Fruit fly (Drosophila melanogaster): ENCODE measurements around the gene Nlg1.

Nlg1 gene

dm6 chr3R:7643525-7643924, 14.5 kb upstream of the Nlg1 start (continued):
- no peak for TF ChIP-seq ems (GFP tag; optimal IDR thresholded peaks at IDR 0.05)
- peak; percentile 96 for TF ChIP-seq E2f2 (GFP tag; IDR thresholded peaks at IDR 0.05)
- no peak for TF ChIP-seq kay (GFP tag; optimal IDR thresholded peaks at IDR 0.05)
- peak; percentile 59 for TF ChIP-seq pzg (GFP tag; optimal IDR thresholded peaks at IDR 0.05)
- TF ChIP-seq Pdp1 (GFP tag; optimal IDR thresholded peaks at IDR 0.05) = peak in 1 of 2 experiments; percentile 100
- no peak for TF ChIP-seq CG12942 (GFP tag; optimal IDR thresholded peaks at IDR 0.05)
- TF ChIP-seq Rfx (GFP tag; IDR thresholded peaks at IDR 0.05) = peak; percentile 50
- TF ChIP-seq CG18011 (GFP tag; optimal IDR thresholded peaks at IDR 0.05) = peak; percentile 26
- peak; percentile 9 for TF ChIP-seq HmgZ (tag; optimal IDR thresholded peaks at IDR 0.05)
- TF ChIP-seq Hsf (GFP tag; optimal IDR thresholded peaks at IDR 0.05) = no peak
- no peak for TF ChIP-seq Eip74EF (GFP tag; optimal IDR thresholded peaks at IDR 0.05)
- TF ChIP-seq jumu (GFP tag; optimal IDR thresholded peaks at IDR 0.05) = no peak
- TF ChIP-seq stwl (tag; optimal IDR thresholded peaks at IDR 0.05) = peak; percentile 85
- TF ChIP-seq ato (GFP tag; IDR thresholded peaks at IDR 0.05; ENCODE audit: partially characterized antibody) = peak; percentile 42; the same call in 1 of the 2 replicates
- TF ChIP-seq CG11093 (GFP tag; IDR thresholded peaks at IDR 0.05) = no peak
- TF ChIP-seq CG32532 (GFP tag; IDR thresholded peaks at IDR 0.05) = no peak
- TF ChIP-seq CG32767 (GFP tag; IDR thresholded peaks at IDR 0.05) = no peak
- TF ChIP-seq Doc3 (GFP tag; IDR thresholded peaks at IDR 0.05; ENCODE audit: partially characterized antibody) = no peak
- TF ChIP-seq tap (tag; optimal IDR thresholded peaks at IDR 0.05) = no peak
- TF ChIP-seq psq (GFP tag; optimal IDR thresholded peaks at IDR 0.05) = no peak
- TF ChIP-seq CG7963 (GFP tag; IDR thresholded peaks at IDR 0.05; ENCODE audit: partially characterized antibody) = peak; percentile 58; the same call in 2 of the 3 replicates
- peak; percentile 18 for TF ChIP-seq CG1603 (tag; optimal IDR thresholded peaks at IDR 0.05)
- peak; percentile 55 for TF ChIP-seq zen2 (GFP tag; IDR thresholded peaks at IDR 0.05; ENCODE audit: partially characterized antibody)
- TF ChIP-seq dimm (GFP tag; IDR thresholded peaks at IDR 0.05) = no peak
- TF ChIP-seq BEAF-32 (GFP tag; optimal IDR thresholded peaks at IDR 0.05) = peak; percentile 68
- peak; percentile 19 for TF ChIP-seq Ets97D (GFP tag; optimal IDR thresholded peaks at IDR 0.05)
- no peak for TF ChIP-seq CG6765 (GFP tag; optimal IDR thresholded peaks at IDR 0.05)
- TF ChIP-seq knrl (GFP tag; IDR thresholded peaks at IDR 0.05; ENCODE audit: partially characterized antibody) = peak; percentile 48; the same call in 2 of the 3 replicates
- TF ChIP-seq CG17385 (GFP tag; optimal IDR thresholded peaks at IDR 0.05) = no peak
- peak; percentile 67; the same call in 1 of the 2 replicates for TF ChIP-seq sna (GFP tag; IDR thresholded peaks at IDR 0.05; ENCODE audit: partially characterized antibody)
- no peak for TF ChIP-seq shn (GFP tag; optimal IDR thresholded peaks at IDR 0.05)
- peak; percentile 76 for TF ChIP-seq CG13287 (GFP tag; IDR thresholded peaks at IDR 0.05; ENCODE audit: partially characterized antibody)
- no peak for TF ChIP-seq cg (GFP tag; optimal IDR thresholded peaks at IDR 0.05)
- TF ChIP-seq Taf1 (GFP tag; IDR thresholded peaks at IDR 0.05) = no peak
- TF ChIP-seq CG1602 (GFP tag; optimal IDR thresholded peaks at IDR 0.05) = no peak
- TF ChIP-seq onecut (GFP tag; IDR thresholded peaks at IDR 0.05) = no peak
- 0 out of 3 replicates have a peak, but pooled peaks have one; percentile 44 for TF ChIP-seq Opbp (GFP tag; IDR thresholded peaks at IDR 0.05; ENCODE audit: partially characterized antibody)
- peak; percentile 31 for TF ChIP-seq Ets65A (GFP tag)
- TF ChIP-seq odd (GFP tag; optimal IDR thresholded peaks at IDR 0.05) = no peak
- TF ChIP-seq Dll (GFP tag; IDR thresholded peaks at IDR 0.05; ENCODE audit: partially characterized antibody) = peak; percentile 56; the same call in 2 of the 4 replicates
- no peak for TF ChIP-seq CG18599 (GFP tag; optimal IDR thresholded peaks at IDR 0.05)
- no peak for TF ChIP-seq CG2202 (tag; optimal IDR thresholded peaks at IDR 0.05)
- TF ChIP-seq pho (GFP tag; optimal IDR thresholded peaks at IDR 0.05) = no peak
- TF ChIP-seq Dref (GFP tag; IDR thresholded peaks at IDR 0.05) = peak; percentile 83
- TF ChIP-seq unc-4 (GFP tag; IDR thresholded peaks at IDR 0.05; ENCODE audit: partially characterized antibody) = peak; percentile 60; the same call in 1 of the 2 replicates
- peak; percentile 7 for TF ChIP-seq CG33213 (GFP tag; optimal IDR thresholded peaks at IDR 0.05)
- peak; percentile 67 for TF ChIP-seq Bgb (GFP tag; IDR thresholded peaks at IDR 0.05; ENCODE audit: partially characterized antibody)
- TF ChIP-seq Max (GFP tag; optimal IDR thresholded peaks at IDR 0.05) = no peak
- no peak for TF ChIP-seq CG16863 (GFP tag; optimal IDR thresholded peaks at IDR 0.05)

Measured in whole organism, embryonic.